Fruit fly (Drosophila melanogaster) whole organism, embryonic: ENCODE measurements around the gene CG33230.

Experiments
- Abd-B ChIP-seq: fragments of 200-800 bp; sonication (Bioruptor generic); optimal IDR thresholded peaks from 2 replicates; lab custom pipeline; 2018; ENCODE audit warnings: missing biosample characterization, mild to moderate bottlenecking, missing genetic modification characterization, moderate library complexity
- B-H2 ChIP-seq: fragments of 200-800 bp; sonication (Bioruptor generic); optimal IDR thresholded peaks from 2 replicates; lab custom pipeline; 2018; ENCODE audit warnings: missing biosample characterization, mild to moderate bottlenecking, missing genetic modification characterization
- CG12071 ChIP-seq: fragments of 200-800 bp; sonication (Bioruptor generic); optimal IDR thresholded peaks from 3 replicates; lab custom pipeline; 2018; ENCODE audit warnings: missing biosample characterization, mild to moderate bottlenecking, missing genetic modification characterization
- CG12104 ChIP-seq: fragments of 200-800 bp; sonication (Bioruptor generic); optimal IDR thresholded peaks from 3 replicates; lab custom pipeline; 2016; ENCODE audit warnings: missing biosample characterization, missing genetic modification characterization
- CG1233 ChIP-seq: fragments of 200-800 bp; sonication (Bioruptor generic); optimal IDR thresholded peaks from 4 replicates; lab custom pipeline; 2018; ENCODE audit warnings: missing biosample characterization, mild to moderate bottlenecking, missing genetic modification characterization
- CG13624 ChIP-seq: fragments of 200-800 bp; sonication (Bioruptor generic); optimal IDR thresholded peaks from 2 replicates; lab custom pipeline; 2016; ENCODE audit warnings: missing biosample characterization, missing genetic modification characterization
- CG14667 ChIP-seq: fragments of 200-800 bp; sonication (Bioruptor generic); IDR thresholded peaks from 2 replicates; pipeline ENCODE4 v1.3.6; 2022; ENCODE audit warnings: missing biosample characterization, missing genetic modification characterization
- CG16779 ChIP-seq: fragments of 200-800 bp; sonication (Bioruptor generic); IDR thresholded peaks from 2 replicates; pipeline ENCODE4 v1.3.6; 2022; ENCODE audit warnings: missing biosample characterization, missing genetic modification characterization
- CG16863 ChIP-seq: fragments of 200-800 bp; sonication (Bioruptor generic); optimal IDR thresholded peaks from 3 replicates; lab custom pipeline; 2016; ENCODE audit warnings: missing biosample characterization, missing genetic modification characterization
- CG17328 ChIP-seq: fragments of 200-800 bp; sonication (Bioruptor generic); IDR thresholded peaks from 2 replicates; pipeline ENCODE4 v1.3.6; 2022; ENCODE audit warnings: missing biosample characterization, missing genetic modification characterization
- CG17568 ChIP-seq: fragments of 200-800 bp; sonication (Bioruptor generic); optimal IDR thresholded peaks from 2 replicates; lab custom pipeline; 2018; ENCODE audit warnings: missing biosample characterization, mild to moderate bottlenecking, missing genetic modification characterization, moderate library complexity
- CG18599 ChIP-seq: fragments of 200-800 bp; sonication (Bioruptor generic); optimal IDR thresholded peaks from 3 replicates; lab custom pipeline; 2017; ENCODE audit warnings: missing biosample characterization, missing genetic modification characterization, mild to moderate bottlenecking, moderate library complexity, missing genetic modification reagents
- CG2129 ChIP-seq: fragments of 200-800 bp; sonication (Bioruptor generic); IDR thresholded peaks from 2 replicates; pipeline ENCODE4 v1.3.6; 2022; ENCODE audit warnings: missing biosample characterization, missing genetic modification characterization; ENCODE audit not compliant: partially characterized antibody
- CG31365 ChIP-seq: fragments of 200-800 bp; sonication (Bioruptor generic); optimal IDR thresholded peaks from 2 replicates; lab custom pipeline; 2018; ENCODE audit warnings: missing biosample characterization, mild to moderate bottlenecking, missing genetic modification characterization
- CG32532 ChIP-seq: fragments of 200-800 bp; sonication (Bioruptor generic); IDR thresholded peaks from 2 replicates; pipeline ENCODE4 v1.3.6; 2022; ENCODE audit warnings: missing biosample characterization, missing genetic modification characterization
- CG3281 ChIP-seq: fragments of 200-800 bp; sonication (Bioruptor generic); optimal IDR thresholded peaks from 3 replicates; lab custom pipeline; 2017; ENCODE audit warnings: missing biosample characterization, mild to moderate bottlenecking, missing genetic modification characterization
- CG34224 ChIP-seq: fragments of 200-800 bp; sonication (Bioruptor generic); IDR thresholded peaks from 3 replicates; pipeline ENCODE4 v1.3.6; 2022; ENCODE audit warnings: missing biosample characterization, missing genetic modification characterization; ENCODE audit not compliant: partially characterized antibody
- CG34422 ChIP-seq: fragments of 200-800 bp; sonication (Bioruptor generic); IDR thresholded peaks from 3 replicates; pipeline ENCODE4 v1.3.6; 2022; ENCODE audit warnings: missing biosample characterization, missing genetic modification characterization
- CG6254 ChIP-seq: fragments of 200-800 bp; sonication (Bioruptor generic); optimal IDR thresholded peaks from 3 replicates; lab custom pipeline; 2017; ENCODE audit warnings: mild to moderate bottlenecking, missing biosample characterization, missing genetic modification reagents, missing genetic modification characterization
- CG8765 ChIP-seq: fragments of 200-800 bp; sonication (Bioruptor generic); IDR thresholded peaks from 2 replicates; pipeline ENCODE4 v1.3.6; 2022; ENCODE audit warnings: missing biosample characterization, missing genetic modification characterization
- CG8924 ChIP-seq: fragments of 200-800 bp; optimal IDR thresholded peaks from 3 replicates; lab custom pipeline; 2019; ENCODE audit warnings: missing biosample characterization, mild to moderate bottlenecking, missing genetic modification characterization, moderate library complexity
- Dbx ChIP-seq: fragments of 200-800 bp; sonication (Bioruptor generic); IDR thresholded peaks from 3 replicates; pipeline ENCODE4 v1.3.6; 2022; ENCODE audit warnings: missing biosample characterization, missing genetic modification characterization
- Dek ChIP-seq: fragments of 200-800 bp; sonication (Bioruptor generic); optimal IDR thresholded peaks from 3 replicates; lab custom pipeline; 2019; ENCODE audit warnings: missing biosample characterization, mild to moderate bottlenecking, missing genetic modification characterization, moderate library complexity
- Dfd ChIP-seq, 2 experiments: fragments of >200 bp; optimal IDR thresholded peaks; 2 replicates each; lab custom pipeline; 2017; ENCODE audit warnings: missing biosample characterization in 2 of 2, missing genetic modification characterization in 2 of 2
- Doc3 ChIP-seq: fragments of 200-800 bp; sonication (Bioruptor generic); IDR thresholded peaks from 3 replicates; pipeline ENCODE4 v1.3.6; 2022; ENCODE audit warnings: missing biosample characterization, missing genetic modification characterization; ENCODE audit not compliant: partially characterized antibody
- HLHmδ ChIP-seq: fragments of 200-800 bp; sonication (Bioruptor generic); optimal IDR thresholded peaks from 2 replicates; lab custom pipeline; 2018; ENCODE audit warnings: missing biosample characterization, mild to moderate bottlenecking, missing genetic modification characterization, moderate library complexity
- HmgZ ChIP-seq: fragments of 200-800 bp; sonication (Bioruptor generic); optimal IDR thresholded peaks from 2 replicates; lab custom pipeline; 2018; ENCODE audit warnings: missing biosample characterization, mild to moderate bottlenecking, missing genetic modification characterization
- Hmx ChIP-seq: fragments of 200-800 bp; sonication (Bioruptor generic); optimal IDR thresholded peaks from 2 replicates; lab custom pipeline; 2016; ENCODE audit warnings: missing biosample characterization, missing genetic modification characterization
- Hr51 ChIP-seq, 2 experiments: fragments of 200-800 bp; sonication (Bioruptor generic); optimal IDR thresholded peaks; 2 replicates in 1 of 2; 3 replicates in 1 of 2; lab custom pipeline; 2016 to 2018; ENCODE audit warnings: missing biosample characterization in 2 of 2, missing genetic modification characterization in 2 of 2, mild to moderate bottlenecking in 1 of 2, moderate library complexity in 1 of 2
- Meics ChIP-seq: fragments of 200-800 bp; sonication (Bioruptor generic); optimal IDR thresholded peaks from 2 replicates; lab custom pipeline; 2017; ENCODE audit warnings: missing biosample characterization, mild to moderate bottlenecking, missing genetic modification characterization
- NfI ChIP-seq: fragments of 200-800 bp; sonication (Bioruptor generic); optimal IDR thresholded peaks from 3 replicates; lab custom pipeline; 2018; ENCODE audit warnings: missing biosample characterization, mild to moderate bottlenecking, missing genetic modification characterization, moderate library complexity
- PHDP ChIP-seq: fragments of 200-800 bp; sonication (Bioruptor generic); optimal IDR thresholded peaks from 3 replicates; lab custom pipeline; 2018; ENCODE audit warnings: missing biosample characterization, mild to moderate bottlenecking, missing genetic modification characterization, moderate library complexity
- Rx ChIP-seq: fragments of 200-800 bp; sonication (Bioruptor generic); IDR thresholded peaks from 2 replicates; pipeline ENCODE4 v1.3.6; 2022; ENCODE audit warnings: missing biosample characterization, missing genetic modification characterization
- Spps ChIP-seq: fragments of 200-800 bp; sonication (Bioruptor generic); optimal IDR thresholded peaks from 2 replicates; lab custom pipeline; 2018; ENCODE audit warnings: missing biosample characterization, mild to moderate bottlenecking, missing genetic modification characterization
- ac ChIP-seq: fragments of 200-800 bp; sonication (Bioruptor generic); optimal IDR thresholded peaks from 3 replicates; lab custom pipeline; 2017; ENCODE audit warnings: missing biosample characterization, mild to moderate bottlenecking, missing genetic modification characterization
- al ChIP-seq: fragments of 200-800 bp; sonication (Bioruptor generic); IDR thresholded peaks from 2 replicates; pipeline ENCODE4 v1.3.6; 2022; ENCODE audit warnings: missing biosample characterization, missing genetic modification characterization
- danr ChIP-seq: fragments of 200-800 bp; sonication (Bioruptor generic); IDR thresholded peaks from 2 replicates; pipeline ENCODE4 v1.3.6; 2022; ENCODE audit warnings: missing biosample characterization, missing genetic modification characterization
- ftz-f1 ChIP-seq: fragments of 200-800 bp; sonication (Bioruptor generic); optimal IDR thresholded peaks from 2 replicates; lab custom pipeline; 2016; ENCODE audit warnings: missing biosample characterization, missing genetic modification characterization
- gsb-n ChIP-seq: fragments of 200-800 bp; sonication (Bioruptor generic); optimal IDR thresholded peaks from 3 replicates; lab custom pipeline; 2018; ENCODE audit warnings: missing biosample characterization, mild to moderate bottlenecking, missing genetic modification characterization
- nau ChIP-seq: fragments of 200-800 bp; sonication (Bioruptor generic); optimal IDR thresholded peaks from 3 replicates; lab custom pipeline; 2017; ENCODE audit warnings: missing biosample characterization, mild to moderate bottlenecking, missing genetic modification characterization, missing genetic modification reagents
- ranshi ChIP-seq: fragments of 200-800 bp; sonication (Bioruptor generic); IDR thresholded peaks from 2 replicates; pipeline ENCODE4 v1.3.6; 2022; ENCODE audit warnings: missing biosample characterization, missing genetic modification characterization
- repo ChIP-seq: fragments of 200-800 bp; sonication (Bioruptor generic); optimal IDR thresholded peaks from 2 replicates; lab custom pipeline; 2016; ENCODE audit warnings: missing biosample characterization, missing genetic modification characterization
- ro ChIP-seq: fragments of 200-800 bp; sonication (Bioruptor generic); IDR thresholded peaks from 2 replicates; pipeline ENCODE4 v1.3.6; 2022; ENCODE audit warnings: missing biosample characterization, missing genetic modification characterization
- seq ChIP-seq: fragments of 200-800 bp; sonication (Bioruptor generic); IDR thresholded peaks from 2 replicates; pipeline ENCODE4 v1.3.6; 2022; ENCODE audit warnings: missing biosample characterization, missing genetic modification characterization
- sqz ChIP-seq: fragments of 200-800 bp; sonication (Bioruptor generic); optimal IDR thresholded peaks from 3 replicates; lab custom pipeline; 2018; ENCODE audit warnings: missing biosample characterization, mild to moderate bottlenecking, missing genetic modification characterization
- trh ChIP-seq: fragments of 200-800 bp; sonication (Bioruptor generic); optimal IDR thresholded peaks from 2 replicates; lab custom pipeline; 2016; ENCODE audit warnings: missing biosample characterization, missing genetic modification characterization
- ttk ChIP-seq: fragments of 200-800 bp; sonication (Bioruptor generic); IDR thresholded peaks from 2 replicates; pipeline ENCODE4 v2.1.2; 2022; ENCODE audit warnings: missing biosample characterization, missing genetic modification characterization
- twi ChIP-seq: fragments of 200-800 bp; optimal IDR thresholded peaks from 2 replicates; lab custom pipeline; 2019; ENCODE audit warnings: missing biosample characterization, mild to moderate bottlenecking, missing genetic modification characterization, moderate library complexity
- yki ChIP-seq: fragments of >200 bp; optimal IDR thresholded peaks from 3 replicates; lab custom pipeline; 2018

Gene CG33230

DNA sequence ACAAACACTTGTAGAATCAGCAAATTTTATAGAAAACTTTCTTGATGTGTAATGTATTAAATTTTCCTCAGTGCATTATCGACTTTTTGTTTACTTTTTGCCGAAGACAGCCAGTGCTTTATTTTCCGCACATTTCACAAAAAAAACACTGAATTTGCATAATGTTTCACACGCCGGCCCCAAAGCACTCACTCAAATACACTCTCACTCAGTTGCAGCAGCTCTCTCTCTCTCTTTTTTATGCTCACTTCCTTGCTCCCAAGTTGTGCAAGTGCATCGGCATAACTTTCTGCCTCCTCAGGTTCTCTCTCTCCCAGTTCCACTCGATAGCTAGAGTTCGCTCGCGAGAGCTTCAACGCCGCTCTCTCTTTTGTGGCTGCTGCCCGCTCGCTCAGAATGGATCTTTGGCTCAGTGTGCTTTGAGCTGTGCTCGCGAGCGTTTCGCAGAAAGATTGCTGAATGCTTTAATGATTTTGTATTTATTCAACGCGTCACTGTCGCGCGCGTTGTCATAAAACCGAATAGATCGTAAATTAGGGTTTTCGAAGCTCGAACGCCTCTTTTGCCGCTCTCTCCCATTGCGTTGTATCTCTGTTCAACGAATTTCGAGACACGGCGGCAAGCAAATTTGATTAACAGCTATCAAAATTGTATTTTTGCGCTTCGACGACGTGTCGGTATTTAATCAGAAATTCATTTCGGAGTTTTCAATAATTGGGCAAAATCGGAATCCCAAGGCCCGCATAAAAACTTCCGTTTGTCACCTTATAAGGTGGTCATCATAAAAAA, 31.8 kb upstream of the CG33230 start (continued):
- TF ChIP-seq Dek (tag; lab: Kevin White, UChicago) = no peak
- no peak for TF ChIP-seq trh
- no peak for TF ChIP-seq CG14667 (GFP tag; lab: Robert Waterston, UW)
- TF ChIP-seq CG13624 (GFP tag; lab: Kevin White, UChicago) = peak; percentile 68
- TF ChIP-seq gsb-n (tag; lab: Kevin White, UChicago) = no peak
- no peak for TF ChIP-seq PHDP (tag; lab: Kevin White, UChicago)
- peak; percentile 69 for TF ChIP-seq CG34224 (GFP tag; lab: Robert Waterston, UW)
- TF ChIP-seq CG31365 (tag; lab: Kevin White, UChicago) = peak; percentile 65
- TF ChIP-seq Doc3 (GFP tag; lab: Robert Waterston, UW) = peak; percentile 63; the same call in 2 of the 3 replicates
- peak; percentile 65 for TF ChIP-seq CG32532 (GFP tag; lab: Robert Waterston, UW)
- peak; percentile 9 for TF ChIP-seq ftz-f1 (GFP tag; lab: Kevin White, UChicago)
- TF ChIP-seq Spps (tag; lab: Kevin White, UChicago) = peak; percentile 9
- peak; percentile 4 for TF ChIP-seq CG3281 (GFP tag; lab: Kevin White, UChicago)
- TF ChIP-seq ranshi = peak; percentile 8; the same call in 1 of the 2 replicates
- no peak for TF ChIP-seq Rx (GFP tag; lab: Robert Waterston, UW)
- TF ChIP-seq CG1233 = no peak
- no peak for TF ChIP-seq ttk
- TF ChIP-seq B-H2 (GFP tag; lab: Kevin White, UChicago) = peak; percentile 34
- TF ChIP-seq Dfd (GFP tag; optimal IDR thresholded peaks at IDR 0.05; lab: Kevin White, UChicago) = no peak
- TF ChIP-seq al (GFP tag; lab: Robert Waterston, UW) = no peak
- TF ChIP-seq twi (tag; lab: Kevin White, UChicago) = no peak
- no peak for TF ChIP-seq nau (GFP tag; lab: Kevin White, UChicago)
- TF ChIP-seq Hmx (GFP tag; lab: Kevin White, UChicago) = no peak
- peak; percentile 24 for TF ChIP-seq CG6254
- TF ChIP-seq CG18599 (GFP tag; lab: Kevin White, UChicago) = peak; percentile 32
- TF ChIP-seq CG17568 (GFP tag; lab: Kevin White, UChicago) = peak; percentile 12
- no peak for TF ChIP-seq ac (GFP tag; lab: Kevin White, UChicago)
- TF ChIP-seq HmgZ (tag; lab: Kevin White, UChicago) = no peak
- TF ChIP-seq danr (GFP tag; lab: Robert Waterston, UW) = no peak
- no peak for TF ChIP-seq Hr51 (GFP tag; optimal IDR thresholded peaks at IDR 0.05; lab: Kevin White, UChicago)
- TF ChIP-seq CG34422 (GFP tag; lab: Robert Waterston, UW) = 0 out of 3 replicates have a peak, but pooled peaks have one; percentile 42
- TF ChIP-seq NfI (GFP tag; lab: Kevin White, UChicago) = no peak
- TF ChIP-seq seq = peak; percentile 30; the same call in 1 of the 2 replicates
- peak; percentile 36 for TF ChIP-seq Meics (GFP tag; lab: Kevin White, UChicago)
- peak; percentile 73 for TF ChIP-seq HLHmδ (GFP tag; lab: Kevin White, UChicago)
- peak; percentile 42; the same call in 1 of the 2 replicates for TF ChIP-seq CG8765 (GFP tag; lab: Robert Waterston, UW)
- TF ChIP-seq sqz (GFP tag; lab: Kevin White, UChicago) = no peak
- no peak for TF ChIP-seq ro (GFP tag; lab: Robert Waterston, UW)
- TF ChIP-seq CG12104 (GFP tag; lab: Kevin White, UChicago) = no peak
- no peak for TF ChIP-seq CG2129 (GFP tag; lab: Robert Waterston, UW)
- TF ChIP-seq Dbx (GFP tag; lab: Robert Waterston, UW) = peak; percentile 52; the same call in 1 of the 3 replicates
- TF ChIP-seq CG17328 (GFP tag; lab: Robert Waterston, UW) = peak; percentile 24; the same call in 1 of the 2 replicates
- TF ChIP-seq CG12071 (GFP tag; lab: Kevin White, UChicago) = peak; percentile 20
- TF ChIP-seq CG8924 (tag; lab: Kevin White, UChicago) = no peak
- peak; percentile 21 for TF ChIP-seq Abd-B (GFP tag; lab: Kevin White, UChicago)
- peak; percentile 99 for TF ChIP-seq yki
- no peak for TF ChIP-seq CG16863 (GFP tag; lab: Kevin White, UChicago)
- TF ChIP-seq repo (GFP tag; lab: Kevin White, UChicago) = no peak
- no peak for TF ChIP-seq CG16779 (GFP tag; lab: Robert Waterston, UW)
